Fruit fly (Drosophila melanogaster) whole organism, embryonic: ENCODE data around the gene CG6163.

Experiments used
- CG10267 ChIP-seq: fragments of 200-800 bp; sonication (Bioruptor generic); optimal IDR thresholded peaks from 2 replicates; lab custom pipeline; 2018; ENCODE audit warnings: missing biosample characterization, mild to moderate bottlenecking, missing genetic modification characterization, moderate library complexity
- CG13775 ChIP-seq: fragments of 200-800 bp; sonication (Bioruptor generic); optimal IDR thresholded peaks from 3 replicates; lab custom pipeline; 2017; ENCODE audit warnings: missing biosample characterization, mild to moderate bottlenecking, missing genetic modification characterization
- CG2199 ChIP-seq: fragments of 200-800 bp; sonication (Bioruptor generic); IDR thresholded peaks from 3 replicates; pipeline ENCODE4 v1.3.6; 2022; ENCODE audit warnings: missing biosample characterization, missing genetic modification characterization
- CG6854 ChIP-seq: fragments of 200-800 bp; sonication (Bioruptor generic); optimal IDR thresholded peaks from 3 replicates; lab custom pipeline; 2017; ENCODE audit warnings: missing biosample characterization, mild to moderate bottlenecking, missing genetic modification characterization
- CG7839 ChIP-seq: fragments of 200-800 bp; sonication (Bioruptor generic); optimal IDR thresholded peaks from 3 replicates; lab custom pipeline; 2018; ENCODE audit warnings: missing biosample characterization, mild to moderate bottlenecking, missing genetic modification characterization, moderate library complexity
- Camta ChIP-seq: fragments of 200-800 bp; sonication (Bioruptor generic); optimal IDR thresholded peaks from 2 replicates; lab custom pipeline; 2016; ENCODE audit warnings: missing biosample characterization, missing genetic modification characterization
- CrebB ChIP-seq: fragments of 200-800 bp; sonication (Bioruptor generic); optimal IDR thresholded peaks from 3 replicates; lab custom pipeline; 2018; ENCODE audit warnings: missing biosample characterization, mild to moderate bottlenecking, missing genetic modification characterization
- Doc3 ChIP-seq: fragments of 200-800 bp; sonication (Bioruptor generic); IDR thresholded peaks from 3 replicates; pipeline ENCODE4 v1.3.6; 2022; ENCODE audit warnings: missing biosample characterization, missing genetic modification characterization; ENCODE audit not compliant: partially characterized antibody
- Hey ChIP-seq: fragments of 200-800 bp; sonication (Bioruptor generic); optimal IDR thresholded peaks from 3 replicates; lab custom pipeline; 2018; ENCODE audit warnings: missing biosample characterization, mild to moderate bottlenecking, missing genetic modification characterization
- Kr ChIP-seq: fragments of 200-800 bp; sonication (Bioruptor generic); optimal IDR thresholded peaks from 2 replicates; lab custom pipeline; 2017; ENCODE audit warnings: missing biosample characterization, mild to moderate bottlenecking, missing genetic modification characterization
- NFAT ChIP-seq: fragments of 200-800 bp; sonication (Bioruptor generic); IDR thresholded peaks from 2 replicates; pipeline ENCODE4 v1.3.6; 2022; ENCODE audit warnings: missing biosample characterization, missing genetic modification characterization
- Side ChIP-seq: fragments of 200-800 bp; sonication (Bioruptor generic); optimal IDR thresholded peaks from 2 replicates; lab custom pipeline; 2016; ENCODE audit warnings: missing biosample characterization, missing genetic modification characterization
- Spps ChIP-seq: fragments of 200-800 bp; sonication (Bioruptor generic); optimal IDR thresholded peaks from 2 replicates; lab custom pipeline; 2018; ENCODE audit warnings: missing biosample characterization, mild to moderate bottlenecking, missing genetic modification characterization
- hb ChIP-seq: fragments of 200-800 bp; sonication (Bioruptor generic); IDR thresholded peaks from 3 replicates; pipeline ENCODE4 v1.3.6; 2022; ENCODE audit warnings: missing biosample characterization, missing genetic modification characterization; ENCODE audit not compliant: partially characterized antibody

dm6 chr3L:11317464-11317863, 47.2 kb downstream of the CG6163 start:
- TF ChIP-seq NFAT (GFP tag; lab: Robert Waterston, UW) (no peak), CG10267 (tag; lab: Kevin White, UChicago) (no peak), CG13775 (no peak), Camta (GFP tag; lab: Kevin White, UChicago) (no peak), Kr (GFP tag; lab: Kevin White, UChicago) (no peak), Spps (tag; lab: Kevin White, UChicago) (peak; percentile 9), Side (GFP tag; lab: Kevin White, UChicago) (no peak), CG2199 (no peak), CrebB (tag; lab: Kevin White, UChicago) (no peak), Hey (no peak), hb (GFP tag; lab: Robert Waterston, UW) (no peak), CG6854 (GFP tag; lab: Kevin White, UChicago) (no peak), Doc3 (GFP tag; lab: Robert Waterston, UW) (no peak), CG7839 (tag; lab: Kevin White, UChicago) (no peak)
